Worm (Caenorhabditis elegans): ENCODE data around the gene ZC239.14.

DNA sequence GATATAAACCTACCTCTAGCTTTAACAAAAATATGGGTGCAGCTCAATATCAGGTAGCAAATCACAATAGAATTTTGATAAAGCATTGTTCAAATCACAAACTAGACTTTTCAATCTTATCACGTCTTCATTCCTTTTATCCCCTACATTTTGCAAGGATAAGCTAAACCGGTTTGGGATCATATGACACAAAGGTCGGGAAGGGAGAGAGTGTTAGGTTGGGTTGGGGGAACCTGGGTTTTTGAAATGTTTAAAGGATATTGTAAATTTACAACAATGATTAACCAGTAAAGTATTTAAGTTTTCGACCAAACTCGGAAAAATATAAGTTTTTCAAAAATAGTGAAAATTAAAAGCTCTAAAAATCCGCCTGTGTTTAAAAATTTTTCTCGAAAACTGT lies 22.2 kb upstream of the ZC239.14 start, which contains the start of gene C17F4.12:
- TF ChIP-seq ets-7 (tag; optimal IDR thresholded peaks at IDR 0.05) (no peak), tbx-37 (GFP tag; conservative IDR thresholded peaks at IDR 0.05) (no peak), tra-4 (tag; optimal IDR thresholded peaks at IDR 0.05) (no peak), ama-1 (optimal IDR thresholded peaks at IDR 0.05) (no peak), hmbx-1 (tag; optimal IDR thresholded peaks at IDR 0.05) (no peak), pes-1 (GFP tag; IDR thresholded peaks at IDR 0.05) (no peak), ceh-13 (GFP tag; optimal IDR thresholded peaks at IDR 0.05) (no peak)

All from whole organism, early embryonic.